Fruit fly (Drosophila melanogaster): Measurements from ENCODE around the gene Acox3.

DNA sequence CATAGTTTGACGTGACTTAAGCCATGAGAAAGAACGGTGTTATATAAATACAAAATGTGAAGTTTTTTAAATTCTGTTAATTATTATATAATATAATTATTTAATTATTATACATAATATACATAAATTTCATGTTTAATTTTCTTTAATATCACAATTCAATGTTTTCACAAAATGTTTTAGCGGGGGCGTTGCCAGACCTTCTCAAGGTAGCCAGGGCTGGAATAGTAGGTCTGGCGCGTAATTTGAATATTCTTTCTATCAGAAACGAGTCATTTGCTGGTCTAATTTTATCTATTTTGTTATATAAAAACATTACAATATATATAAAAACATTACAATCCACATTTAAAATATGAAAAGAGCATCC lies at the start of gene Acox3:
- no peak for TF ChIP-seq CG11294 (GFP tag; IDR thresholded peaks at IDR 0.05)
- TF ChIP-seq acj6 (GFP tag; optimal IDR thresholded peaks at IDR 0.05), result no peak
- TF ChIP-seq eg (GFP tag; IDR thresholded peaks at IDR 0.05), result no peak
- TF ChIP-seq Sox102F (GFP tag; optimal IDR thresholded peaks at IDR 0.05), result no peak
- TF ChIP-seq vri (GFP tag; optimal IDR thresholded peaks at IDR 0.05), result no peak
- TF ChIP-seq CG34406 (GFP tag; optimal IDR thresholded peaks at IDR 0.05), result no peak
- TF ChIP-seq CG11902 (GFP tag; optimal IDR thresholded peaks at IDR 0.05), result no peak
- no peak for TF ChIP-seq net (GFP tag; optimal IDR thresholded peaks at IDR 0.05)
- TF ChIP-seq Sox14 (GFP tag; optimal IDR thresholded peaks at IDR 0.05), result no peak
- TF ChIP-seq Eip75B (GFP tag; optimal IDR thresholded peaks at IDR 0.05), result no peak
- peak; percentile 2 for TF ChIP-seq fkh (GFP tag; optimal IDR thresholded peaks at IDR 0.05)
- TF ChIP-seq achi (GFP tag; optimal IDR thresholded peaks at IDR 0.05), result no peak
